Worm (Caenorhabditis elegans) whole organism, L1 larva: ENCODE measurements around the gene pals-23.
A peak's percentile ranks its signal among the peaks of the same experiment; 100 is the strongest.

ENCODE experiments used
- C04F5.9 ChIP-seq: sonication (generic microtip); optimal IDR thresholded peaks from 2 replicates; lab custom pipeline; 2016; ENCODE audit warnings: missing genetic modification characterization, missing compliant biosample characterization
- C16A3.4 ChIP-seq: fragments of 150-350 bp; optimal IDR thresholded peaks from 2 replicates; lab custom pipeline; 2014; ENCODE audit warnings: missing biosample characterization, missing genetic modification characterization
- C34B4.2 ChIP-seq: sonication (generic microtip); optimal IDR thresholded peaks from 2 replicates; lab custom pipeline; 2017; ENCODE audit warnings: mild to moderate bottlenecking, missing genetic modification characterization, missing compliant biosample characterization
- F16B12.6 ChIP-seq: fragments of 150-350 bp; optimal IDR thresholded peaks from 2 replicates; lab custom pipeline; 2014; ENCODE audit warnings: missing biosample characterization, missing genetic modification characterization
- Y116A8C.19 ChIP-seq: sonication (generic microtip); optimal IDR thresholded peaks from 2 replicates; lab custom pipeline; 2016; ENCODE audit warnings: missing compliant biosample characterization, missing genetic modification characterization, borderline replicate concordance
- ama-1 ChIP-seq: fragments of 150-350 bp; optimal IDR thresholded peaks from 2 replicates; lab custom pipeline; 2014
- blmp-1 ChIP-seq: fragments of 150-350 bp; optimal IDR thresholded peaks from 2 replicates; lab custom pipeline; 2014; ENCODE audit warnings: missing biosample characterization, missing genetic modification characterization
- ceh-63 ChIP-seq: fragments of 200-800 bp; sonication (Bioruptor generic); optimal IDR thresholded peaks from 2 replicates; lab custom pipeline; 2018; ENCODE audit warnings: mild to moderate bottlenecking, missing genetic modification characterization, missing compliant biosample characterization
- ceh-88 ChIP-seq: fragments of 200-800 bp; sonication (Bioruptor generic); IDR thresholded peaks from 2 replicates; pipeline ENCODE4 v1.3.6; 2022; ENCODE audit warnings: missing genetic modification characterization, missing compliant biosample characterization
- ceh-90 ChIP-seq: sonication (generic microtip); optimal IDR thresholded peaks from 2 replicates; lab custom pipeline; 2016; ENCODE audit warnings: missing genetic modification characterization, missing compliant biosample characterization
- dpl-1 ChIP-seq, 3 experiments: fragments of 150-350 bp in 2 of 3; sonication (generic microtip) in 1 of 3; optimal IDR thresholded peaks; 2 replicates each; lab custom pipeline; 2014 to 2017; ENCODE audit warnings: missing biosample characterization in 3 of 3, missing genetic modification characterization in 3 of 3, missing genetic modification reagents in 3 of 3
- dsc-1 ChIP-seq: sonication (generic microtip); optimal IDR thresholded peaks from 2 replicates; lab custom pipeline; 2016; ENCODE audit warnings: mild to moderate bottlenecking, missing genetic modification characterization, missing compliant biosample characterization
- efl-1 ChIP-seq, 4 experiments: fragments of 150-350 bp; optimal IDR thresholded peaks in 3 of 4; peaks in 1 of 4; 1 replicate in 1 of 4; 2 replicates in 3 of 4; lab custom pipeline; 2014; ENCODE audit warnings: missing biosample characterization in 2 of 4, missing genetic modification characterization in 2 of 4, missing genetic modification reagents in 2 of 4
- egl-13 ChIP-seq: sonication (generic microtip); optimal IDR thresholded peaks from 2 replicates; lab custom pipeline; 2016; ENCODE audit warnings: missing genotype, missing genetic modification reagents, missing genetic modification characterization, missing compliant biosample characterization
- elt-3 ChIP-seq, 6 experiments: fragments of 150-350 bp in 1 of 6; sonication (generic microtip); optimal IDR thresholded peaks; 2 replicates each; lab custom pipeline; 2017 to 2018; ENCODE audit warnings: missing biosample characterization in 6 of 6, missing genetic modification characterization in 6 of 6, inconsistent platforms in 1 of 6
- fkh-10 ChIP-seq: sonication (generic microtip); optimal IDR thresholded peaks from 2 replicates; lab custom pipeline; 2017; ENCODE audit warnings: missing biosample characterization, missing genetic modification reagents, missing genetic modification characterization
- fkh-8 ChIP-seq: sonication (generic microtip); optimal IDR thresholded peaks from 2 replicates; lab custom pipeline; 2016; ENCODE audit warnings: mild to moderate bottlenecking, missing genetic modification characterization, missing compliant biosample characterization
- fos-1 ChIP-seq: fragments of 150-350 bp; optimal IDR thresholded peaks from 2 replicates; lab custom pipeline; 2014; ENCODE audit warnings: missing biosample characterization, missing genetic modification characterization
- irx-1 ChIP-seq: sonication (generic microtip); optimal IDR thresholded peaks from 2 replicates; lab custom pipeline; 2016; ENCODE audit warnings: missing genetic modification characterization, missing compliant biosample characterization
- isw-1 ChIP-seq: fragments of 200-800 bp; sonication (Bioruptor generic); IDR thresholded peaks from 2 replicates; pipeline ENCODE4 v1.3.6; 2022; ENCODE audit warnings: missing genetic modification characterization, missing compliant biosample characterization
- jun-1 ChIP-seq: fragments of 150-350 bp; optimal IDR thresholded peaks from 2 replicates; lab custom pipeline; 2014; ENCODE audit warnings: missing biosample characterization, missing genetic modification reagents, missing genetic modification characterization
- lin-13 ChIP-seq: fragments of 150-350 bp; optimal IDR thresholded peaks from 2 replicates; lab custom pipeline; 2014; ENCODE audit warnings: missing biosample characterization, missing genetic modification reagents, missing genetic modification characterization
- lin-14 ChIP-seq: fragments of 200-800 bp; sonication (Bioruptor generic); optimal IDR thresholded peaks from 2 replicates; lab custom pipeline; 2018; ENCODE audit warnings: mild to moderate bottlenecking, missing genetic modification characterization, moderate library complexity, missing compliant biosample characterization
- lin-15B ChIP-seq: fragments of 150-350 bp; sonication (generic microtip); optimal IDR thresholded peaks from 3 replicates; lab custom pipeline; 2014; ENCODE audit warnings: missing biosample characterization, missing genetic modification characterization
- lin-35 ChIP-seq, 2 experiments: fragments of 150-350 bp; optimal IDR thresholded peaks; 2 replicates each; lab custom pipeline; 2014; ENCODE audit warnings: missing biosample characterization in 2 of 2, missing genetic modification characterization in 2 of 2, missing genetic modification reagents in 2 of 2
- lsy-2 ChIP-seq, 2 experiments: fragments of 150-350 bp; optimal IDR thresholded peaks; 2 replicates each; lab custom pipeline; 2014; ENCODE audit warnings: missing biosample characterization in 2 of 2, missing genetic modification characterization in 2 of 2
- mdl-1 ChIP-seq, 2 experiments: fragments of 150-350 bp; optimal IDR thresholded peaks; 2 replicates each; lab custom pipeline; 2014 to 2017; ENCODE audit warnings: missing biosample characterization in 2 of 2, missing genetic modification characterization in 2 of 2, inconsistent platforms in 1 of 2
- mef-2 ChIP-seq: fragments of 150-350 bp; optimal IDR thresholded peaks from 2 replicates; lab custom pipeline; 2014; ENCODE audit warnings: missing biosample characterization, missing genetic modification characterization
- mep-1 ChIP-seq: fragments of 150-350 bp; optimal IDR thresholded peaks from 2 replicates; lab custom pipeline; 2014; ENCODE audit warnings: missing biosample characterization, missing genetic modification characterization
- nhr-19 ChIP-seq: fragments of 200-800 bp; sonication (Bioruptor generic); conservative IDR thresholded peaks from 2 replicates; pipeline ENCODE4 v1.3.6; 2022; ENCODE audit warnings: missing genetic modification characterization, missing compliant biosample characterization
- nhr-77 ChIP-seq: fragments of 150-350 bp; optimal IDR thresholded peaks from 2 replicates; lab custom pipeline; 2014; ENCODE audit warnings: missing biosample characterization, missing genetic modification characterization
- nhr-84 ChIP-seq: sonication (generic microtip); optimal IDR thresholded peaks from 2 replicates; lab custom pipeline; 2017; ENCODE audit warnings: missing biosample characterization, missing genetic modification characterization
- nhr-85 ChIP-seq: sonication (generic microtip); peaks from one replicate; lab custom pipeline; 2016; ENCODE audit warnings: missing genetic modification characterization, inconsistent platforms, missing compliant biosample characterization
- pax-3 ChIP-seq: fragments of 200-800 bp; sonication (Bioruptor generic); optimal IDR thresholded peaks from 2 replicates; lab custom pipeline; 2018; ENCODE audit warnings: mild to moderate bottlenecking, missing genetic modification characterization, moderate library complexity, missing compliant biosample characterization
- rnt-1 ChIP-seq: sonication (generic microtip); optimal IDR thresholded peaks from 2 replicates; lab custom pipeline; 2016; ENCODE audit warnings: mild to moderate bottlenecking, missing genetic modification characterization, moderate library complexity, missing compliant biosample characterization
- skn-1 ChIP-seq: fragments of 150-350 bp; optimal IDR thresholded peaks from 2 replicates; lab custom pipeline; 2014; ENCODE audit warnings: missing biosample characterization, missing genetic modification characterization
- snpc-4 ChIP-seq: fragments of 150-350 bp; optimal IDR thresholded peaks from 2 replicates; lab custom pipeline; 2014; ENCODE audit warnings: missing biosample characterization, missing genetic modification characterization
- snu-23 ChIP-seq: sonication (generic microtip); optimal IDR thresholded peaks from 2 replicates; lab custom pipeline; 2016; ENCODE audit warnings: missing genetic modification characterization, missing compliant biosample characterization
- sup-37 ChIP-seq: fragments of 200-800 bp; sonication (Bioruptor generic); optimal IDR thresholded peaks from 2 replicates; lab custom pipeline; 2018; ENCODE audit warnings: mild to moderate bottlenecking, missing genetic modification characterization, missing compliant biosample characterization
- swsn-7 ChIP-seq: sonication (generic microtip); optimal IDR thresholded peaks from 2 replicates; lab custom pipeline; 2016; ENCODE audit warnings: missing genetic modification characterization, missing compliant biosample characterization
- tbx-2 ChIP-seq: sonication (generic microtip); optimal IDR thresholded peaks from 2 replicates; lab custom pipeline; 2016; ENCODE audit warnings: missing genetic modification characterization, missing compliant biosample characterization
- unc-130 ChIP-seq: fragments of 150-350 bp; optimal IDR thresholded peaks from 2 replicates; lab custom pipeline; 2017; ENCODE audit warnings: missing biosample characterization, missing genetic modification characterization, inconsistent platforms
- unc-62 ChIP-seq: fragments of 150-350 bp; optimal IDR thresholded peaks from 2 replicates; lab custom pipeline; 2014; ENCODE audit warnings: missing biosample characterization, missing genetic modification reagents, missing genetic modification characterization
- unc-86 ChIP-seq: sonication (generic microtip); optimal IDR thresholded peaks from 2 replicates; lab custom pipeline; 2016; ENCODE audit warnings: missing genetic modification characterization, missing compliant biosample characterization
- xbp-1 ChIP-seq: sonication (generic microtip); optimal IDR thresholded peaks from 2 replicates; lab custom pipeline; 2016; ENCODE audit warnings: missing genetic modification characterization, missing compliant biosample characterization
- zag-1 ChIP-seq: fragments of 150-350 bp; optimal IDR thresholded peaks from 2 replicates; lab custom pipeline; 2014; ENCODE audit warnings: missing biosample characterization, missing genetic modification characterization
- ztf-4 ChIP-seq: fragments of 150-350 bp; optimal IDR thresholded peaks from 2 replicates; lab custom pipeline; 2014; ENCODE audit warnings: missing biosample characterization, missing genetic modification characterization

Gene pals-23

ce11 chrIII:124478-124877, at the start of gene pals-23:
pals-23 (plus strand) TSS chrIII:124778.
- TF ChIP-seq nhr-77 (tag; lab: Kevin White, UChicago) = no peak
- TF ChIP-seq lin-13 (GFP tag; lab: Kevin White, UChicago) = no peak
- TF ChIP-seq dsc-1 (tag; lab: Kevin White, UChicago) = no peak
- TF ChIP-seq pax-3 = no peak
- no peak for TF ChIP-seq lin-15B
- no peak for TF ChIP-seq nhr-84 (tag; lab: Kevin White, UChicago)
- TF ChIP-seq unc-86 (tag; lab: Kevin White, UChicago) = no peak
- no peak for TF ChIP-seq snpc-4 (tag; lab: Kevin White, UChicago)
- no peak for TF ChIP-seq mef-2 (tag; lab: Kevin White, UChicago)
- no peak for TF ChIP-seq jun-1 (tag; lab: Kevin White, UChicago)
- TF ChIP-seq zag-1 (tag; lab: Kevin White, UChicago) = no peak
- no peak for TF ChIP-seq ceh-90 (tag; lab: Kevin White, UChicago)
- TF ChIP-seq Y116A8C.19 (tag; lab: Kevin White, UChicago) = no peak
- no peak for TF ChIP-seq C34B4.2 (tag; lab: Kevin White, UChicago)
- TF ChIP-seq sup-37 (GFP tag; lab: Kevin White, UChicago) = no peak

ce11 chrIII:84372-84771, 40.2 kb upstream of the pals-23 start:
- no peak for TF ChIP-seq mef-2 (tag; lab: Kevin White, UChicago)
- TF ChIP-seq nhr-85 (tag; lab: Kevin White, UChicago) = peak; percentile 56
- TF ChIP-seq irx-1 (tag; lab: Kevin White, UChicago) = no peak
- no peak for TF ChIP-seq C34B4.2 (tag; lab: Kevin White, UChicago)
- no peak for TF ChIP-seq ceh-63 (GFP tag; lab: Kevin White, UChicago)
- TF ChIP-seq unc-62 (GFP tag; lab: Kevin White, UChicago) = no peak
- TF ChIP-seq efl-1 (optimal IDR thresholded peaks at IDR 0.05; lab: Kevin White, UChicago) = no peak
- peak in 1 of 2 experiments; percentile 25 for TF ChIP-seq efl-1 (GFP tag; optimal IDR thresholded peaks at IDR 0.05 in 1 of 2; lab: Kevin White, UChicago)
- no peak for TF ChIP-seq isw-1 (GFP tag; lab: Robert Waterston, UW)
- TF ChIP-seq, all 84 proteins: peak for 2

ce11 chrIII:86316-86715, 38.3 kb upstream of the pals-23 start, which contains the start of gene attf-3:
attf-3 (minus strand) TSS chrIII:86384.
- TF ChIP-seq snpc-4 (tag; lab: Kevin White, UChicago) (peak; percentile 42), egl-13 (tag; lab: Kevin White, UChicago) (peak; percentile 49), unc-86 (tag; lab: Kevin White, UChicago) (peak; percentile 35), xbp-1 (peak; percentile 58), jun-1 (tag; lab: Kevin White, UChicago) (peak; percentile 4), lin-35 (GFP tag; optimal IDR thresholded peaks at IDR 0.05; lab: Kevin White, UChicago) (peak; percentile 79 to 86), efl-1 (optimal IDR thresholded peaks at IDR 0.05; lab: Kevin White, UChicago) (peak; percentile 75 to 81), efl-1 (GFP tag; optimal IDR thresholded peaks at IDR 0.05 in 1 of 2; lab: Kevin White, UChicago) (peak; percentile 64 to 95), mep-1 (peak; percentile 75), elt-3 (tag; optimal IDR thresholded peaks at IDR 0.05; lab: Kevin White, UChicago) (peak in 1 of 6 experiments; percentile 50), blmp-1 (tag; lab: Kevin White, UChicago) (peak; percentile 67), dpl-1 (GFP tag; optimal IDR thresholded peaks at IDR 0.05; lab: Kevin White, UChicago) (peak; percentile 50 to 79 (median 65)), ama-1 (lab: Kevin White, UChicago) (no peak), mdl-1 (tag; optimal IDR thresholded peaks at IDR 0.05; lab: Kevin White, UChicago) (peak in 1 of 2 experiments; percentile 57), nhr-77 (tag; lab: Kevin White, UChicago) (peak; percentile 60), ztf-4 (tag; lab: Kevin White, UChicago) (no peak), lin-13 (GFP tag; lab: Kevin White, UChicago) (peak; percentile 39), C16A3.4 (tag; lab: Kevin White, UChicago) (peak; percentile 61), nhr-19 (GFP tag; lab: Robert Waterston, UW) (peak; percentile 47), fkh-8 (tag; lab: Kevin White, UChicago) (peak; percentile 74), unc-130 (tag; lab: Kevin White, UChicago) (peak; percentile 52), snu-23 (GFP tag; lab: Kevin White, UChicago) (peak; percentile 70), irx-1 (tag; lab: Kevin White, UChicago) (no peak), C04F5.9 (tag; lab: Kevin White, UChicago) (no peak), F16B12.6 (tag; lab: Kevin White, UChicago) (peak; percentile 38), mef-2 (tag; lab: Kevin White, UChicago) (peak; percentile 53), isw-1 (GFP tag; lab: Robert Waterston, UW) (peak; percentile 58), ceh-88 (GFP tag; lab: Robert Waterston, UW) (peak; percentile 20; the same call in 1 of the 2 replicates), rnt-1 (peak; percentile 49), swsn-7 (tag; lab: Kevin White, UChicago) (no peak), lin-15B (peak; percentile 55), unc-62 (GFP tag; lab: Kevin White, UChicago) (no peak), lsy-2 (tag; optimal IDR thresholded peaks at IDR 0.05; lab: Kevin White, UChicago) (peak; percentile 73 to 91), fkh-10 (GFP tag; lab: Kevin White, UChicago) (peak; percentile 32), fos-1 (tag; lab: Kevin White, UChicago) (peak; percentile 50), tbx-2 (tag; lab: Kevin White, UChicago) (peak; percentile 50), lin-14 (GFP tag; lab: Kevin White, UChicago) (peak; percentile 69), skn-1 (tag; lab: Kevin White, UChicago) (peak; percentile 63)
